Worm (Caenorhabditis elegans) whole organism, L1 larva: Measurements from ENCODE around the gene Y4C6B.7.

Experiments used
- C16A3.4 ChIP-seq: fragments of 150-350 bp; optimal IDR thresholded peaks from 2 replicates; lab custom pipeline; 2014; ENCODE audit warnings: missing biosample characterization, missing genetic modification characterization
- C34B4.2 ChIP-seq: sonication (generic microtip); optimal IDR thresholded peaks from 2 replicates; lab custom pipeline; 2017; ENCODE audit warnings: mild to moderate bottlenecking, missing genetic modification characterization, missing compliant biosample characterization
- F16B12.6 ChIP-seq: fragments of 150-350 bp; optimal IDR thresholded peaks from 2 replicates; lab custom pipeline; 2014; ENCODE audit warnings: missing biosample characterization, missing genetic modification characterization
- aly-2 ChIP-seq: fragments of 150-350 bp; optimal IDR thresholded peaks from 2 replicates; lab custom pipeline; 2014; ENCODE audit warnings: missing biosample characterization, missing genetic modification characterization
- blmp-1 ChIP-seq: fragments of 150-350 bp; optimal IDR thresholded peaks from 2 replicates; lab custom pipeline; 2014; ENCODE audit warnings: missing biosample characterization, missing genetic modification characterization
- ceh-82 ChIP-seq, 3 experiments: fragments of 150-350 bp in 1 of 3; sonication (generic microtip) in 2 of 3; optimal IDR thresholded peaks; 2 replicates each; lab custom pipeline; 2014 to 2017; ENCODE audit warnings: missing biosample characterization in 3 of 3, missing genetic modification characterization in 3 of 3
- ces-1 ChIP-seq: fragments of 150-350 bp; optimal IDR thresholded peaks from 2 replicates; lab custom pipeline; 2014; ENCODE audit warnings: missing biosample characterization, missing genetic modification reagents, missing genetic modification characterization
- dpl-1 ChIP-seq, 3 experiments: fragments of 150-350 bp in 2 of 3; sonication (generic microtip) in 1 of 3; optimal IDR thresholded peaks; 2 replicates each; lab custom pipeline; 2014 to 2017; ENCODE audit warnings: missing biosample characterization in 3 of 3, missing genetic modification characterization in 3 of 3, missing genetic modification reagents in 3 of 3
- dsc-1 ChIP-seq: sonication (generic microtip); optimal IDR thresholded peaks from 2 replicates; lab custom pipeline; 2016; ENCODE audit warnings: mild to moderate bottlenecking, missing genetic modification characterization, missing compliant biosample characterization
- efl-1 ChIP-seq, 4 experiments: fragments of 150-350 bp; optimal IDR thresholded peaks in 3 of 4; peaks in 1 of 4; 1 replicate in 1 of 4; 2 replicates in 3 of 4; lab custom pipeline; 2014; ENCODE audit warnings: missing biosample characterization in 2 of 4, missing genetic modification characterization in 2 of 4, missing genetic modification reagents in 2 of 4
- elt-2 ChIP-seq: sonication (generic microtip); optimal IDR thresholded peaks from 2 replicates; lab custom pipeline; 2016; ENCODE audit warnings: missing genetic modification characterization, mild to moderate bottlenecking, inconsistent platforms, missing compliant biosample characterization, missing genetic modification reagents
- elt-3 ChIP-seq, 6 experiments: fragments of 150-350 bp in 1 of 6; sonication (generic microtip); optimal IDR thresholded peaks; 2 replicates each; lab custom pipeline; 2017 to 2018; ENCODE audit warnings: missing biosample characterization in 6 of 6, missing genetic modification characterization in 6 of 6, inconsistent platforms in 1 of 6
- ets-5 ChIP-seq: fragments of 200-800 bp; sonication (Bioruptor generic); IDR thresholded peaks from 2 replicates; pipeline ENCODE4 v1.3.6; 2022; ENCODE audit warnings: missing genetic modification characterization, missing compliant biosample characterization
- fkh-10 ChIP-seq: sonication (generic microtip); optimal IDR thresholded peaks from 2 replicates; lab custom pipeline; 2017; ENCODE audit warnings: missing biosample characterization, missing genetic modification reagents, missing genetic modification characterization
- fkh-4 ChIP-seq: sonication (generic microtip); optimal IDR thresholded peaks from 2 replicates; lab custom pipeline; 2016; ENCODE audit warnings: missing compliant biosample characterization, missing genetic modification characterization, borderline replicate concordance
- fos-1 ChIP-seq: fragments of 150-350 bp; optimal IDR thresholded peaks from 2 replicates; lab custom pipeline; 2014; ENCODE audit warnings: missing biosample characterization, missing genetic modification characterization
- hlh-4 ChIP-seq: sonication (generic microtip); optimal IDR thresholded peaks from 2 replicates; lab custom pipeline; 2016; ENCODE audit warnings: mild to moderate bottlenecking, missing genetic modification characterization, missing compliant biosample characterization
- irx-1 ChIP-seq: sonication (generic microtip); optimal IDR thresholded peaks from 2 replicates; lab custom pipeline; 2016; ENCODE audit warnings: missing genetic modification characterization, missing compliant biosample characterization
- isw-1 ChIP-seq: fragments of 200-800 bp; sonication (Bioruptor generic); IDR thresholded peaks from 2 replicates; pipeline ENCODE4 v1.3.6; 2022; ENCODE audit warnings: missing genetic modification characterization, missing compliant biosample characterization
- jun-1 ChIP-seq: fragments of 150-350 bp; optimal IDR thresholded peaks from 2 replicates; lab custom pipeline; 2014; ENCODE audit warnings: missing biosample characterization, missing genetic modification reagents, missing genetic modification characterization
- lin-14 ChIP-seq: fragments of 200-800 bp; sonication (Bioruptor generic); optimal IDR thresholded peaks from 2 replicates; lab custom pipeline; 2018; ENCODE audit warnings: mild to moderate bottlenecking, missing genetic modification characterization, moderate library complexity, missing compliant biosample characterization
- lin-15B ChIP-seq: fragments of 150-350 bp; sonication (generic microtip); optimal IDR thresholded peaks from 3 replicates; lab custom pipeline; 2014; ENCODE audit warnings: missing biosample characterization, missing genetic modification characterization
- lin-35 ChIP-seq, 2 experiments: fragments of 150-350 bp; optimal IDR thresholded peaks; 2 replicates each; lab custom pipeline; 2014; ENCODE audit warnings: missing biosample characterization in 2 of 2, missing genetic modification characterization in 2 of 2, missing genetic modification reagents in 2 of 2
- lin-39 ChIP-seq: fragments of 150-350 bp; optimal IDR thresholded peaks from 2 replicates; lab custom pipeline; 2014; ENCODE audit warnings: missing biosample characterization, missing genetic modification reagents, missing genetic modification characterization
- lir-3 ChIP-seq: sonication (generic microtip); optimal IDR thresholded peaks from 2 replicates; lab custom pipeline; 2016; ENCODE audit warnings: mild to moderate bottlenecking, missing genetic modification characterization, moderate library complexity, missing compliant biosample characterization; ENCODE audit not compliant: poor library complexity
- mef-2 ChIP-seq: fragments of 150-350 bp; optimal IDR thresholded peaks from 2 replicates; lab custom pipeline; 2014; ENCODE audit warnings: missing biosample characterization, missing genetic modification characterization
- mep-1 ChIP-seq: fragments of 150-350 bp; optimal IDR thresholded peaks from 2 replicates; lab custom pipeline; 2014; ENCODE audit warnings: missing biosample characterization, missing genetic modification characterization
- nhr-11 ChIP-seq: fragments of 150-350 bp; optimal IDR thresholded peaks from 2 replicates; lab custom pipeline; 2014; ENCODE audit warnings: missing biosample characterization, missing genetic modification characterization
- nhr-19 ChIP-seq: fragments of 200-800 bp; sonication (Bioruptor generic); conservative IDR thresholded peaks from 2 replicates; pipeline ENCODE4 v1.3.6; 2022; ENCODE audit warnings: missing genetic modification characterization, missing compliant biosample characterization
- nhr-20 ChIP-seq: sonication (generic microtip); optimal IDR thresholded peaks from 2 replicates; lab custom pipeline; 2016; ENCODE audit warnings: mild to moderate bottlenecking, missing genetic modification characterization, missing compliant biosample characterization
- nhr-76 ChIP-seq: sonication (generic microtip); optimal IDR thresholded peaks from 2 replicates; lab custom pipeline; 2017; ENCODE audit warnings: missing biosample characterization, missing genetic modification characterization
- nhr-85 ChIP-seq: sonication (generic microtip); peaks from one replicate; lab custom pipeline; 2016; ENCODE audit warnings: missing genetic modification characterization, inconsistent platforms, missing compliant biosample characterization
- nhr-90 ChIP-seq: sonication (generic microtip); optimal IDR thresholded peaks from 2 replicates; lab custom pipeline; 2016; ENCODE audit warnings: mild to moderate bottlenecking, missing genetic modification characterization, missing compliant biosample characterization; ENCODE audit not compliant: poor library complexity
- pag-3 ChIP-seq: sonication (generic microtip); optimal IDR thresholded peaks from 2 replicates; lab custom pipeline; 2017; ENCODE audit warnings: missing genetic modification characterization, mild to moderate bottlenecking, missing compliant biosample characterization, antibody characterized with exemption, borderline replicate concordance; ENCODE audit not compliant: insufficient read depth
- pax-3 ChIP-seq: fragments of 200-800 bp; sonication (Bioruptor generic); optimal IDR thresholded peaks from 2 replicates; lab custom pipeline; 2018; ENCODE audit warnings: mild to moderate bottlenecking, missing genetic modification characterization, moderate library complexity, missing compliant biosample characterization
- sup-37 ChIP-seq: fragments of 200-800 bp; sonication (Bioruptor generic); optimal IDR thresholded peaks from 2 replicates; lab custom pipeline; 2018; ENCODE audit warnings: mild to moderate bottlenecking, missing genetic modification characterization, missing compliant biosample characterization
- tbx-2 ChIP-seq: sonication (generic microtip); optimal IDR thresholded peaks from 2 replicates; lab custom pipeline; 2016; ENCODE audit warnings: missing genetic modification characterization, missing compliant biosample characterization
- tlp-1 ChIP-seq: fragments of 150-350 bp; optimal IDR thresholded peaks from 2 replicates; lab custom pipeline; 2014; ENCODE audit warnings: missing biosample characterization, missing genetic modification characterization
- unc-30 ChIP-seq: sonication (generic microtip); optimal IDR thresholded peaks from 2 replicates; lab custom pipeline; 2017; ENCODE audit warnings: missing biosample characterization, missing genetic modification characterization
- unc-62 ChIP-seq: fragments of 150-350 bp; optimal IDR thresholded peaks from 2 replicates; lab custom pipeline; 2014; ENCODE audit warnings: missing biosample characterization, missing genetic modification reagents, missing genetic modification characterization
- unc-86 ChIP-seq: sonication (generic microtip); optimal IDR thresholded peaks from 2 replicates; lab custom pipeline; 2016; ENCODE audit warnings: missing genetic modification characterization, missing compliant biosample characterization
- unc-98 ChIP-seq: fragments of 200-800 bp; sonication (Bioruptor generic); IDR thresholded peaks from 2 replicates; pipeline ENCODE4 v1.3.6; 2022; ENCODE audit warnings: missing genetic modification characterization, missing compliant biosample characterization
- xbp-1 ChIP-seq: sonication (generic microtip); optimal IDR thresholded peaks from 2 replicates; lab custom pipeline; 2016; ENCODE audit warnings: missing genetic modification characterization, missing compliant biosample characterization
- zag-1 ChIP-seq: fragments of 150-350 bp; optimal IDR thresholded peaks from 2 replicates; lab custom pipeline; 2014; ENCODE audit warnings: missing biosample characterization, missing genetic modification characterization
- zip-4 ChIP-seq: fragments of 200-800 bp; sonication (Bioruptor generic); optimal IDR thresholded peaks from 2 replicates; lab custom pipeline; 2018; ENCODE audit warnings: mild to moderate bottlenecking, missing genetic modification characterization, moderate library complexity, missing compliant biosample characterization
- ztf-11 ChIP-seq, 2 experiments: sonication (generic microtip); optimal IDR thresholded peaks; 2 replicates each; lab custom pipeline; 2016 to 2017; ENCODE audit warnings: missing genetic modification characterization in 2 of 2, missing biosample characterization in 1 of 2, missing compliant biosample characterization in 1 of 2

Y4C6B.7 gene

DNA sequence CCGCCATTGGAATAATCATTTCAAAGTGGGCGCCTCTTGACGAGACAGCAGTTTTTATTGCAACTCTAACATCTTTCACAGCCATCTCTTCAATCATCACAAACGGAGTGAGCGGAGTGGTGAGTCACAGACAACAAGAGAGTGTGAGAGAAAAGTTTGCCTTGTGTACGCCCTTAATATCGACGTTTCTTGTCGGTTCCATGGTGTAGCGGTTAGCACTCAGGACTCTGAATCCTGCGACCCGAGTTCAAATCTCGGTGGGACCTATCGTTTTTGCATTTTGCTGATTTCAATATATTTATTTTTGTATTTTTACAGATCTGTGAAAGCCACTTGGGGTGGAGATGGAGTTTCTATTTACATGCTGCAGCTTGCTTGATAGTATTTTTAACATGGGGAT is 18.7 kb downstream of the Y4C6B.7 start (continued):
- TF ChIP-seq nhr-76 (tag; lab: Kevin White, UChicago) (no peak), F16B12.6 (tag; lab: Kevin White, UChicago) (no peak), efl-1 (optimal IDR thresholded peaks at IDR 0.05; lab: Kevin White, UChicago) (peak; percentile 43 to 63), efl-1 (GFP tag; optimal IDR thresholded peaks at IDR 0.05 in 1 of 2; lab: Kevin White, UChicago) (peak; percentile 49 to 95), lin-14 (GFP tag; lab: Kevin White, UChicago) (peak; percentile 75), nhr-11 (no peak), ets-5 (GFP tag; lab: Robert Waterston, UW) (no peak), lin-15B (tag; lab: Kevin White, UChicago) (no peak), mef-2 (tag; lab: Kevin White, UChicago) (no peak), nhr-19 (peak; percentile 65), ztf-11 (tag; optimal IDR thresholded peaks at IDR 0.05; lab: Kevin White, UChicago) (no peak), nhr-90 (peak; percentile 70), irx-1 (tag; lab: Kevin White, UChicago) (peak; percentile 50), zip-4 (GFP tag; lab: Kevin White, UChicago) (no peak), ces-1 (no peak), fkh-10 (GFP tag; lab: Kevin White, UChicago) (peak; percentile 55), blmp-1 (peak; percentile 23), pag-3 (tag; lab: Kevin White, UChicago) (no peak), isw-1 (GFP tag; lab: Robert Waterston, UW) (peak; percentile 36), xbp-1 (tag; lab: Kevin White, UChicago) (peak; percentile 50), jun-1 (tag; lab: Kevin White, UChicago) (peak; percentile 14), tlp-1 (no peak), pax-3 (tag; lab: Kevin White, UChicago) (peak; percentile 29), elt-3 (tag; optimal IDR thresholded peaks at IDR 0.05; lab: Kevin White, UChicago) (peak in 1 of 6 experiments; percentile 49), aly-2 (tag; lab: Kevin White, UChicago) (peak; percentile 36), nhr-20 (peak; percentile 60), lir-3 (tag; lab: Kevin White, UChicago) (no peak), fkh-4 (no peak), ceh-82 (tag; optimal IDR thresholded peaks at IDR 0.05; lab: Kevin White, UChicago) (peak; percentile 31 to 69 (median 57)), C34B4.2 (tag; lab: Kevin White, UChicago) (no peak), hlh-4 (tag; lab: Kevin White, UChicago) (no peak), tbx-2 (tag; lab: Kevin White, UChicago) (peak; percentile 50), lin-39 (tag; lab: Kevin White, UChicago) (no peak), C16A3.4 (tag; lab: Kevin White, UChicago) (peak; percentile 64), unc-98 (GFP tag; lab: Robert Waterston, UW) (no peak), dsc-1 (tag; lab: Kevin White, UChicago) (peak; percentile 56), fos-1 (peak; percentile 80)
- TF ChIP-seq, all 84 proteins: peak for 38

DNA sequence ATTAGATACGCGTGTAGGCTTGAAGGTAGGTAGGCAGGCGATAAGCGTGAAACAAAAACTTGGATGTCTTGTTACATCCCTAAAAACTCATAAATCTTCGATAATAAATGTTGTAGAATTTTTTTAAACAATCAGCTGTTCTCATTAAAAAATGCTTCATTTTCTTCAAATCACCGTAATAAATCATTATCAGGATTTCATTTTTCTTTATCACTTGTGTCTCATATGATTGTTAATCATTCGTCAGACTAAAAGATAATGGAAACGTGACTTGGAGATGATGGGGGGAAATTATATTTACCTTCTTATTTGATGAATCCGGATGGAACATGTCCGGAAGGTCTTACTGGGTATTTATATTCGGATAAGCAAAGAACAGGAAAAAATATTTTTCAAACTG is 19.8 kb downstream of the Y4C6B.7 start:
- TF ChIP-seq zag-1 (no peak), aly-2 (tag; lab: Kevin White, UChicago) (no peak), blmp-1 (peak; percentile 76), sup-37 (no peak), nhr-85 (tag; lab: Kevin White, UChicago) (peak; percentile 55), mep-1 (tag; lab: Kevin White, UChicago) (no peak), elt-2 (tag; lab: Kevin White, UChicago) (no peak), lin-35 (GFP tag; optimal IDR thresholded peaks at IDR 0.05; lab: Kevin White, UChicago) (peak in 1 of 2 experiments; percentile 38), ztf-11 (tag; optimal IDR thresholded peaks at IDR 0.05; lab: Kevin White, UChicago) (no peak), unc-62 (GFP tag; lab: Kevin White, UChicago) (no peak), unc-30 (no peak), nhr-20 (peak; percentile 8), unc-86 (tag; lab: Kevin White, UChicago) (no peak), elt-3 (tag; optimal IDR thresholded peaks at IDR 0.05; lab: Kevin White, UChicago) (peak in 2 of 6 experiments; percentile 65 to 78), dpl-1 (GFP tag; optimal IDR thresholded peaks at IDR 0.05; lab: Kevin White, UChicago) (no peak)
